Worm (Caenorhabditis elegans): ENCODE results near the gene ZK856.18.

ZK856.18 gene

DNA sequence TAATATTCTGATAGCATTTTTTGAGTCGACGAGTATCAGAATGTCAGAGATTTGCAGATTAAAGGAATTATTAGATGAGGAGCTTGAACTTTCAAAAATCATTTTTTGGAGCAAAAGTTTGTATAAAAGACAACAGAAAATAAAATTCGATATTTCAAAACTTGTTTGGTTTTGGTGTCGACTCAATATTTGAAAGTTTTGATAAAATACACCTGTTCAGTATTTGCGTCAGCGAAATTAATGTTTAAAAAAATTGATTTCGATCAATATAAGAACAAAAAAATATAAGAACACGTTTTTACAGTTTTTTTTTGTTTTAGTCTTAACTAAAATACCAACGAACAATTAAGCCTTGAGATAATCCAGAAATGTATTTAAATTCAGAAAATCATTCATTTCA is 34.8 kb upstream of the ZK856.18 start, which contains the start of gene C12D8.13:
TSS of gene C12D8.13 (minus strand) at position 101 of the 400 bp plus-strand sequence.
- TF ChIP-seq pqm-1 (tag; optimal IDR thresholded peaks at IDR 0.05) = no peak

ce11 chrV:10216724-10217123 is 30.9 kb upstream of the ZK856.18 start, which contains the start of gene ZK856.14:
Gene ZK856.14, plus strand, starts transcription at chrV:10217024.
- TF ChIP-seq hmg-11 (tag; optimal IDR thresholded peaks at IDR 0.05) (no peak), nhr-25 (tag; optimal IDR thresholded peaks at IDR 0.05) (no peak), nhr-11 (tag; optimal IDR thresholded peaks at IDR 0.05) (no peak), nfya-1 (tag; optimal IDR thresholded peaks at IDR 0.05; ENCODE audit: insufficient read depth) (no peak), nhr-67 (tag; optimal IDR thresholded peaks at IDR 0.05) (no peak), elt-3 (tag; optimal IDR thresholded peaks at IDR 0.05) (no peak), lin-39 (tag; optimal IDR thresholded peaks at IDR 0.05) (no peak), mml-1 (tag; optimal IDR thresholded peaks at IDR 0.05) (no peak), nhr-76 (tag; optimal IDR thresholded peaks at IDR 0.05) (no peak), ztf-4 (tag; optimal IDR thresholded peaks at IDR 0.05) (no peak), ztf-11 (tag; optimal IDR thresholded peaks at IDR 0.05) (no peak)

ce11 chrV:10212627-10213026 is 26.8 kb upstream of the ZK856.18 start, which contains the start of gene hpo-40:
Gene hpo-40, plus strand, starts transcription at chrV:10212927.
- TF ChIP-seq nhr-23 (tag; optimal IDR thresholded peaks at IDR 0.05) = no peak
- TF ChIP-seq nhr-77 (tag; optimal IDR thresholded peaks at IDR 0.05) = no peak
- no peak for TF ChIP-seq jun-1 (tag; optimal IDR thresholded peaks at IDR 0.05)
- TF ChIP-seq elt-1 (tag; optimal IDR thresholded peaks at IDR 0.05) = no peak
- TF ChIP-seq R02D3.7 (tag; optimal IDR thresholded peaks at IDR 0.05) = no peak
- no peak for TF ChIP-seq unc-39 (tag; optimal IDR thresholded peaks at IDR 0.05)
- TF ChIP-seq nfya-1 (tag; optimal IDR thresholded peaks at IDR 0.05; ENCODE audit: insufficient read depth) = no peak
- no peak for TF ChIP-seq elt-2 (tag; optimal IDR thresholded peaks at IDR 0.05)
- TF ChIP-seq tbx-2 (tag; optimal IDR thresholded peaks at IDR 0.05) = no peak
- TF ChIP-seq ceh-16 (tag; optimal IDR thresholded peaks at IDR 0.05) = no peak
- TF ChIP-seq nhr-28 (tag; optimal IDR thresholded peaks at IDR 0.05) = no peak
- no peak for TF ChIP-seq skn-1 (tag; optimal IDR thresholded peaks at IDR 0.05)
- no peak for TF ChIP-seq daf-12 (tag; optimal IDR thresholded peaks at IDR 0.05)
- TF ChIP-seq ceh-28 (tag; optimal IDR thresholded peaks at IDR 0.05) = no peak
- no peak for TF ChIP-seq ztf-11 (tag; optimal IDR thresholded peaks at IDR 0.05)

ce11 chrV:10212027-10212426 is 26.2 kb upstream of the ZK856.18 start, which contains the start of gene zhit-3:
Gene zhit-3, minus strand, starts transcription at chrV:10212127.
- TF ChIP-seq ceh-9 (tag; optimal IDR thresholded peaks at IDR 0.05) = no peak

- TF ChIP-seq elt-3 (tag; optimal IDR thresholded peaks at IDR 0.05) (no peak), mdl-1 (tag; optimal IDR thresholded peaks at IDR 0.05) (no peak), nhr-12 (tag; optimal IDR thresholded peaks at IDR 0.05) (no peak), snpc-4 (tag; optimal IDR thresholded peaks at IDR 0.05) (no peak), pqm-1 (tag; optimal IDR thresholded peaks at IDR 0.05) (no peak), sea-2 (GFP tag; optimal IDR thresholded peaks at IDR 0.05) (no peak), fos-1 (tag; optimal IDR thresholded peaks at IDR 0.05) (no peak), ceh-28 (tag; optimal IDR thresholded peaks at IDR 0.05) (no peak), ceh-9 (tag; optimal IDR thresholded peaks at IDR 0.05) (no peak), ceh-16 (tag; optimal IDR thresholded peaks at IDR 0.05) (no peak), nhr-67 (tag; optimal IDR thresholded peaks at IDR 0.05) (no peak), unc-39 (tag; optimal IDR thresholded peaks at IDR 0.05) (no peak), nhr-28 (tag; optimal IDR thresholded peaks at IDR 0.05) (no peak), mml-1 (tag; optimal IDR thresholded peaks at IDR 0.05) (no peak), ZK546.5 (tag; optimal IDR thresholded peaks at IDR 0.05) (no peak), zag-1 (tag; optimal IDR thresholded peaks at IDR 0.05) (no peak)
Measured at ce11 chrV:10210244-10210643, 24.4 kb upstream of the ZK856.18 start, which contains the start of gene tftc-3. Gene tftc-3, minus strand, starts transcription at chrV:10210344.

- TF ChIP-seq nhr-76 (tag; optimal IDR thresholded peaks at IDR 0.05) (no peak), pha-4 (tag; optimal IDR thresholded peaks at IDR 0.05) (no peak), fkh-10 (GFP tag; optimal IDR thresholded peaks at IDR 0.05) (no peak), nhr-28 (tag; optimal IDR thresholded peaks at IDR 0.05) (no peak), ceh-82 (tag; optimal IDR thresholded peaks at IDR 0.05) (no peak), nfya-1 (tag; optimal IDR thresholded peaks at IDR 0.05; ENCODE audit: insufficient read depth) (no peak), egl-27 (tag; optimal IDR thresholded peaks at IDR 0.05) (no peak), ceh-9 (tag; optimal IDR thresholded peaks at IDR 0.05) (no peak), R02D3.7 (tag; optimal IDR thresholded peaks at IDR 0.05) (no peak), ztf-11 (tag; optimal IDR thresholded peaks at IDR 0.05) (no peak), zag-1 (tag; optimal IDR thresholded peaks at IDR 0.05) (no peak), nhr-67 (tag; optimal IDR thresholded peaks at IDR 0.05) (no peak), nhr-12 (tag; optimal IDR thresholded peaks at IDR 0.05) (no peak), jun-1 (tag; optimal IDR thresholded peaks at IDR 0.05) (no peak), egl-5 (tag; optimal IDR thresholded peaks at IDR 0.05) (no peak), hmg-11 (tag; optimal IDR thresholded peaks at IDR 0.05) (no peak), ceh-16 (tag; optimal IDR thresholded peaks at IDR 0.05) (no peak), lin-15B (tag; optimal IDR thresholded peaks at IDR 0.05) (no peak), mml-1 (tag; optimal IDR thresholded peaks at IDR 0.05) (no peak), fos-1 (tag; optimal IDR thresholded peaks at IDR 0.05) (no peak)
Measured at ce11 chrV:10206502-10206901, 20.7 kb upstream of the ZK856.18 start, which contains the start of gene rpc-25. Gene rpc-25, minus strand, starts transcription at chrV:10206602.

Data from whole organism, L3 larva.